Fruit fly (Drosophila melanogaster): ENCODE measurements around the gene Toll-9.

Gene Toll-9

dm6 chr3L:20401026-20401912, 34.7 kb upstream of the Toll-9 start, which contains the start of gene trbl (continued):
- no peak; the same call in 2 of the 3 replicates for TF ChIP-seq knrl (GFP tag; IDR thresholded peaks at IDR 0.05; ENCODE audit: partially characterized antibody)
- TF ChIP-seq Hmx (GFP tag; optimal IDR thresholded peaks at IDR 0.05), result no peak
- no peak for TF ChIP-seq Xrp1 (GFP tag; IDR thresholded peaks at IDR 0.05)
- no peak for TF ChIP-seq en (GFP tag; optimal IDR thresholded peaks at IDR 0.05)
- TF ChIP-seq Rx (GFP tag; IDR thresholded peaks at IDR 0.05), result no peak
- no peak for TF ChIP-seq CG1233 (GFP tag; optimal IDR thresholded peaks at IDR 0.05)
- TF ChIP-seq CG6765 (GFP tag; optimal IDR thresholded peaks at IDR 0.05), result peak; percentile 43
- TF ChIP-seq grn (GFP tag; optimal IDR thresholded peaks at IDR 0.05), result no peak

- TF ChIP-seq CG15601 (tag; optimal IDR thresholded peaks at IDR 0.05) (no peak), CG2129 (GFP tag; IDR thresholded peaks at IDR 0.05; ENCODE audit: partially characterized antibody) (no peak), MBD-R2 (GFP tag; IDR thresholded peaks at IDR 0.05) (no peak), Med (GFP tag) (peak; percentile 17), ab (GFP tag; optimal IDR thresholded peaks at IDR 0.05) (no peak), CG14667 (GFP tag; IDR thresholded peaks at IDR 0.05) (no peak), sens (GFP tag) (peak; percentile 82), Pdp1 (GFP tag; optimal IDR thresholded peaks at IDR 0.05) (peak in 1 of 2 experiments; percentile 10), CG3407 (GFP tag; optimal IDR thresholded peaks at IDR 0.05) (no peak), Hr51 (GFP tag; optimal IDR thresholded peaks at IDR 0.05) (peak in 1 of 2 experiments; percentile 5), bowl (GFP tag; IDR thresholded peaks at IDR 0.05) (no peak)
These were observed 34.0 kb upstream of the Toll-9 start for dm6 chr3L:20400515-20400914.

- TF ChIP-seq lola (GFP tag; optimal IDR thresholded peaks at IDR 0.05) (peak in 1 of 3 experiments; percentile 81), CoRest (tag; optimal IDR thresholded peaks at IDR 0.05) (peak; percentile 94), CG10543 (GFP tag; optimal IDR thresholded peaks at IDR 0.05) (peak; percentile 92), Hmx (GFP tag; optimal IDR thresholded peaks at IDR 0.05) (peak; percentile 54), CTCF (GFP tag; optimal IDR thresholded peaks at IDR 0.05) (peak; percentile 33), CG30403 (GFP tag; optimal IDR thresholded peaks at IDR 0.05) (peak; percentile 92), gsb (GFP tag; IDR thresholded peaks at IDR 0.05) (peak; percentile 87), CG7271 (tag; optimal IDR thresholded peaks at IDR 0.05) (no peak), ara (GFP tag; IDR thresholded peaks at IDR 0.05) (peak; percentile 71), tap (tag; optimal IDR thresholded peaks at IDR 0.05) (peak; percentile 92), CG15696 (tag; optimal IDR thresholded peaks at IDR 0.05) (peak; percentile 77), CG3407 (GFP tag; optimal IDR thresholded peaks at IDR 0.05) (peak; percentile 65), seq (GFP tag; IDR thresholded peaks at IDR 0.05) (peak; percentile 84), CG12219 (GFP tag; optimal IDR thresholded peaks at IDR 0.05) (peak; percentile 74), CG2678 (tag; optimal IDR thresholded peaks at IDR 0.05) (peak; percentile 95), CG11398 (GFP tag; optimal IDR thresholded peaks at IDR 0.05) (peak; percentile 70), CG42726 (GFP tag; IDR thresholded peaks at IDR 0.05; ENCODE audit: partially characterized antibody) (no peak), unpg (GFP tag; optimal IDR thresholded peaks at IDR 0.05) (peak; percentile 88), CG10462 (GFP tag; optimal IDR thresholded peaks at IDR 0.05) (peak; percentile 80), CG4854 (GFP tag; optimal IDR thresholded peaks at IDR 0.05) (peak; percentile 75), CG14441 (GFP tag; IDR thresholded peaks at IDR 0.05) (peak; percentile 81), CG8359 (GFP tag; optimal IDR thresholded peaks at IDR 0.05; ENCODE audit: borderline replicate concordance) (peak; percentile 72), CG13123 (GFP tag; optimal IDR thresholded peaks at IDR 0.05) (peak; percentile 67), CG12236 (GFP tag; optimal IDR thresholded peaks at IDR 0.05) (peak; percentile 15), Rx (GFP tag; IDR thresholded peaks at IDR 0.05) (no peak; the same call in none of the 2 replicates), CG15601 (tag; optimal IDR thresholded peaks at IDR 0.05) (peak; percentile 78), Elba2 (GFP tag; optimal IDR thresholded peaks at IDR 0.05) (peak; percentile 27), hkb (optimal IDR thresholded peaks at IDR 0.05) (no peak), hkb (GFP tag; IDR thresholded peaks at IDR 0.05) (peak; percentile 85), Dad (GFP tag; optimal IDR thresholded peaks at IDR 0.05) (peak; percentile 33)
These were observed 33.1 kb upstream of the Toll-9 start for dm6 chr3L:20399550-20400109.

All from whole organism, embryonic.